Worm (Caenorhabditis elegans): Measurements from ENCODE around the gene ssq-4.
"Not testable (repeated sequence)": the region's sequence is repeated elsewhere in the genome, so short reads cannot be mapped to it uniquely, and the experiment has no call there.

DNA sequence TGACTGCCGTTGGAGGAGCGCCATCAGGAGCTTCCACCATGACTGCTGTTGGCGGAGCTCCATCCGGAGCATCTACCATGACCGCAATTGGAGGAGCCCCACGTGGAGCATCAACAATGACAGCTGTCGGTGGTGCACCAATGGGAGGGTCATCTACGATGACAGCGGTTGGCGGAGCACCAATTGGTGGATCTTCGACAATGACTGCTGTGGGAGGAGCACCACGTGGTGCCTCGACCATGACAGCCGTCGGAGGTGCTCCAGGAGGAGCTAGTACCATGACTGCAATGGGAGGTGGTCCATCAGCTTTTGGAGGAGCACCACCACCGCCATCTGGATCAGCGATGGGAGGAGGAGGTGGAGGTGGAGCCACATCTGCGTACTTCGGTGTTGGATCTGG lies 796 bp downstream of the ssq-4 start, which contains the start of gene T28H11.7:
- TF ChIP-seq tbx-37 (GFP tag; conservative IDR thresholded peaks at IDR 0.05); flt-1 (GFP tag; IDR thresholded peaks at IDR 0.05): not testable (repeated sequence)

Measured in whole organism, early embryonic.